Fruit fly (Drosophila melanogaster): ENCODE data around the gene Mayo.
A peak's percentile ranks its signal among the peaks of the same experiment; 100 is the strongest.

Gene Mayo

dm6 chr3R:31062344-31062964 lies 46.5 kb downstream of the Mayo start (continued):
- peak; percentile 52 for TF ChIP-seq fd59A (GFP tag; optimal IDR thresholded peaks at IDR 0.05)
- peak; percentile 29 for TF ChIP-seq CG32006 (GFP tag; optimal IDR thresholded peaks at IDR 0.05)
- peak; percentile 85 for TF ChIP-seq net (GFP tag; optimal IDR thresholded peaks at IDR 0.05)
- peak; percentile 60 for TF ChIP-seq Lpt (GFP tag; optimal IDR thresholded peaks at IDR 0.05)
- TF ChIP-seq CG10669 (GFP tag; optimal IDR thresholded peaks at IDR 0.05), result peak; percentile 77
- TF ChIP-seq fd85E (GFP tag; optimal IDR thresholded peaks at IDR 0.05), result peak; percentile 39
- peak; percentile 18 for TF ChIP-seq Eip75B (GFP tag; optimal IDR thresholded peaks at IDR 0.05)
- TF ChIP-seq cyc (GFP tag; optimal IDR thresholded peaks at IDR 0.05), result no peak
- TF ChIP-seq Eip93F (GFP tag; optimal IDR thresholded peaks at IDR 0.05), result peak; percentile 20
- TF ChIP-seq dsx (GFP tag; optimal IDR thresholded peaks at IDR 0.05; ENCODE audit: poor library complexity, severe bottlenecking), result peak; percentile 79
- peak; percentile 34 for TF ChIP-seq CG8319 (GFP tag; optimal IDR thresholded peaks at IDR 0.05)
- TF ChIP-seq Smox (GFP tag; optimal IDR thresholded peaks at IDR 0.05), result peak; percentile 23
- TF ChIP-seq topi (GFP tag; optimal IDR thresholded peaks at IDR 0.05), result peak; percentile 42
- TF ChIP-seq Hr38 (GFP tag; optimal IDR thresholded peaks at IDR 0.05), result no peak
- no peak for TF ChIP-seq Sox15 (GFP tag; optimal IDR thresholded peaks at IDR 0.05)
- TF ChIP-seq Ets96B (tag; optimal IDR thresholded peaks at IDR 0.05), result peak; percentile 79
- peak; percentile 92 for TF ChIP-seq eg (GFP tag; IDR thresholded peaks at IDR 0.05)
- TF ChIP-seq CG1621 (tag; optimal IDR thresholded peaks at IDR 0.05), result peak; percentile 81
- peak; percentile 31 for TF ChIP-seq Hr39 (GFP tag; optimal IDR thresholded peaks at IDR 0.05)
- peak; percentile 71 for TF ChIP-seq fkh (GFP tag; optimal IDR thresholded peaks at IDR 0.05)
- peak; percentile 66 for TF ChIP-seq CG34406 (GFP tag; optimal IDR thresholded peaks at IDR 0.05)
- TF ChIP-seq CG31627 (GFP tag; optimal IDR thresholded peaks at IDR 0.05), result peak; percentile 46

dm6 chr3R:31060708-31061625 lies 48.0 kb downstream of the Mayo start, which contains the start of gene dco:
dco (minus strand) TSS chr3R:31061210.
- TF ChIP-seq spab (GFP tag; optimal IDR thresholded peaks at IDR 0.05), result no peak
- TF ChIP-seq CG8319 (GFP tag; optimal IDR thresholded peaks at IDR 0.05), result no peak
- no peak for TF ChIP-seq CG34406 (GFP tag; optimal IDR thresholded peaks at IDR 0.05)
- TF ChIP-seq CG31627 (GFP tag; optimal IDR thresholded peaks at IDR 0.05), result peak; percentile 81
- TF ChIP-seq acj6 (GFP tag; optimal IDR thresholded peaks at IDR 0.05), result peak; percentile 18
- TF ChIP-seq net (GFP tag; optimal IDR thresholded peaks at IDR 0.05), result no peak
- TF ChIP-seq CG8119 (GFP tag; IDR thresholded peaks at IDR 0.05), result no peak
- no peak for TF ChIP-seq Sox102F (GFP tag; optimal IDR thresholded peaks at IDR 0.05)
- TF ChIP-seq fd59A (GFP tag; optimal IDR thresholded peaks at IDR 0.05), result no peak
- no peak for TF ChIP-seq Eip93F (GFP tag; optimal IDR thresholded peaks at IDR 0.05)
- TF ChIP-seq salr (GFP tag; optimal IDR thresholded peaks at IDR 0.05), result peak in 1 of 2 experiments; percentile 42
- no peak for TF ChIP-seq Lpt (GFP tag; optimal IDR thresholded peaks at IDR 0.05)
- TF ChIP-seq Sox15 (GFP tag; optimal IDR thresholded peaks at IDR 0.05), result peak; percentile 4
- peak; percentile 60 for TF ChIP-seq CG11902 (GFP tag; optimal IDR thresholded peaks at IDR 0.05)
- TF ChIP-seq Hr38 (GFP tag; optimal IDR thresholded peaks at IDR 0.05), result no peak
- no peak for TF ChIP-seq Gug (GFP tag; IDR thresholded peaks at IDR 0.05)
- TF ChIP-seq CG8632 (GFP tag; optimal IDR thresholded peaks at IDR 0.05), result no peak
- no peak for TF ChIP-seq dac (GFP tag; optimal IDR thresholded peaks at IDR 0.05)
- TF ChIP-seq Eip78C (GFP tag), result no peak
- TF ChIP-seq CG4318 (GFP tag; optimal IDR thresholded peaks at IDR 0.05), result no peak
- TF ChIP-seq Blimp-1 (GFP tag; optimal IDR thresholded peaks at IDR 0.05), result no peak
- TF ChIP-seq Sox14 (GFP tag; optimal IDR thresholded peaks at IDR 0.05), result peak; percentile 54
- TF ChIP-seq Smox (GFP tag; optimal IDR thresholded peaks at IDR 0.05), result peak; percentile 5
- no peak for TF ChIP-seq CG6854 (GFP tag; optimal IDR thresholded peaks at IDR 0.05)
- no peak for TF ChIP-seq dsx (GFP tag; optimal IDR thresholded peaks at IDR 0.05; ENCODE audit: poor library complexity, severe bottlenecking)
- TF ChIP-seq achi (GFP tag; optimal IDR thresholded peaks at IDR 0.05), result peak; percentile 1
- no peak for TF ChIP-seq CG10631 (GFP tag; optimal IDR thresholded peaks at IDR 0.05)
- no peak for TF ChIP-seq fkh (GFP tag; optimal IDR thresholded peaks at IDR 0.05)
- no peak for TF ChIP-seq ss (GFP tag; optimal IDR thresholded peaks at IDR 0.05)
- TF ChIP-seq CG6792 (GFP tag; optimal IDR thresholded peaks at IDR 0.05), result no peak
- peak; percentile 47 for TF ChIP-seq pdm3 (GFP tag; optimal IDR thresholded peaks at IDR 0.05)
- TF ChIP-seq CG6276 (GFP tag; optimal IDR thresholded peaks at IDR 0.05), result no peak
- no peak for TF ChIP-seq CG11294 (GFP tag; IDR thresholded peaks at IDR 0.05)
- no peak for TF ChIP-seq OdsH (GFP tag; optimal IDR thresholded peaks at IDR 0.05)
- TF ChIP-seq cyc (GFP tag; optimal IDR thresholded peaks at IDR 0.05), result peak; percentile 92
- TF ChIP-seq CG11762 (GFP tag; optimal IDR thresholded peaks at IDR 0.05; ENCODE audit: insufficient read depth), result no peak
- TF ChIP-seq topi (GFP tag; optimal IDR thresholded peaks at IDR 0.05), result peak; percentile 32

Measured in whole organism, prepupa.